Fruit fly (Drosophila melanogaster): ENCODE measurements around the gene CG3097.
A peak's percentile ranks its signal among the peaks of the same experiment; 100 is the strongest.

DNA sequence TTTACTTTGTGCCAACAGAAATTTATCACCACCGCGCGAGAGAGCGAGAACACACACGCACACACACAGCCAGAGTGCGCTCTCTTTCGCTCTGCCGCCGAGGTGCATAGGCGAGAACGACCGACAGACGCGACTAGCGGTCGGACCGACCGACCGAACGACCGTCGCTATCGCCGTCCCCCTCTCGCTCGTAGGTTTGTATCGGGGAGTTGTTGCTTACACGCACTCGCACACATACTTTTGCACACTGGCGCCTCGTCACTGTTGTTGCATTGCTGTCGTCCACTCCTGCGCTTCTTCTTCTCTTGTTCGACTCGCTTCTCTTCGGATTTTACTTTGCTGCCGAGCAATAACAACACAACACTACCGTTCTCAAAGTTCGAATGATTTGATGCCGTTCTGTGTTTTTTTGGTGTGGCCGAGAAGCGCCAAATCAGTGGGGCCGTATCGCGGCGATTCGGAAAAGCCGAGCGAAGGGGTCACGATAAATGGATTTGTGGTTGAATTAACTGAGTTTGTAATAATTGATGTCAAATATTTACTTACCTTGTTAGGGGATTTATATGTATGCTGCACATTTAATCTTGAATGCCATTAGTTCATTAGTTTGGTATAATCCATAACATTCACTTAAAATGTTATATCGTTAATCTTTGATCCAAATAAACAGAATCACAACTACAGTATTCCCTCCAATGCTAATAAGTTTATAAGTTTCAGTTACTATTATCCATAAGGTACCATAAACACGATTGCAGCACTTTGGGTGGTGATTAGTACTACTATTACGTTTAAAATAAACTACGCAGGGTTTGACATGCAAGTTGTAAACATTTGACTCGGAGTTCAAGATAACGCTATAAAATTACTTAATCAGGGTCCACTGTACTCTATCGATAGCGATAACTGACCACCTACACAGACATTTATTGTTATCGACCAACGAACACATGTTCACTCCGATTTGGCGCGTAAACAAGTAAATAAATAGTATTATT lies 23.4 kb downstream of the CG3097 start, which contains the start of the genes IntS6 and Rtel1:
- peak; percentile 87 for TF ChIP-seq CG10669 (GFP tag; optimal IDR thresholded peaks at IDR 0.05)
- TF ChIP-seq Sox15 (GFP tag; optimal IDR thresholded peaks at IDR 0.05): peak; percentile 90
- TF ChIP-seq CG10631 (GFP tag; optimal IDR thresholded peaks at IDR 0.05): peak; percentile 91
- peak; percentile 83 for TF ChIP-seq fd59A (GFP tag; optimal IDR thresholded peaks at IDR 0.05)
- peak; percentile 91 for TF ChIP-seq Eip75B (GFP tag; optimal IDR thresholded peaks at IDR 0.05)
- TF ChIP-seq Hr38 (GFP tag; optimal IDR thresholded peaks at IDR 0.05): peak; percentile 26
- TF ChIP-seq CG34406 (GFP tag; optimal IDR thresholded peaks at IDR 0.05): peak; percentile 87
- TF ChIP-seq vri (GFP tag; optimal IDR thresholded peaks at IDR 0.05): peak; percentile 77
